Worm (Caenorhabditis elegans) whole organism, young adult: ENCODE measurements around the gene C14B1.8.

Experiments
- ZK185.1 ChIP-seq: sonication (generic microtip); optimal IDR thresholded peaks from 2 replicates; lab custom pipeline; 2016; ENCODE audit warnings: mild to moderate bottlenecking, missing genetic modification characterization, missing compliant biosample characterization; ENCODE audit not compliant: poor library complexity, severe bottlenecking
- ama-1 ChIP-seq, 3 experiments: fragments of 150-350 bp in 1 of 3; sonication (generic microtip) in 2 of 3; optimal IDR thresholded peaks; 2 replicates each; lab custom pipeline; 2014 to 2018; ENCODE audit warnings: missing biosample characterization in 2 of 3, missing genetic modification characterization in 2 of 3, missing genetic modification reagents in 2 of 3
- athp-1 ChIP-seq: sonication (generic microtip); optimal IDR thresholded peaks from 2 replicates; lab custom pipeline; 2017; ENCODE audit warnings: mild to moderate bottlenecking, missing genetic modification characterization, missing compliant biosample characterization
- dpff-1 ChIP-seq: sonication (generic microtip); optimal IDR thresholded peaks from 2 replicates; lab custom pipeline; 2017; ENCODE audit warnings: mild to moderate bottlenecking, missing genetic modification characterization, missing compliant biosample characterization
- dpl-1 ChIP-seq: fragments of 150-350 bp; optimal IDR thresholded peaks from 2 replicates; lab custom pipeline; 2014; ENCODE audit warnings: missing biosample characterization, missing genetic modification reagents, missing genetic modification characterization
- let-526 ChIP-seq: fragments of 200-800 bp; sonication (Bioruptor generic); IDR thresholded peaks from 2 replicates; pipeline ENCODE4 v1.3.6; 2022; ENCODE audit warnings: missing genetic modification reagents, missing genetic modification characterization, missing compliant biosample characterization
- lir-1 ChIP-seq: fragments of 200-800 bp; sonication (Bioruptor generic); conservative IDR thresholded peaks from 2 replicates; pipeline ENCODE4 v1.3.6; 2022; ENCODE audit warnings: missing genetic modification reagents, missing genetic modification characterization, missing compliant biosample characterization
- lsl-1 ChIP-seq: fragments of 200-800 bp; sonication (Bioruptor generic); optimal IDR thresholded peaks from 2 replicates; lab custom pipeline; 2018; ENCODE audit warnings: mild to moderate bottlenecking, missing genetic modification characterization, moderate library complexity, missing compliant biosample characterization
- madf-10 ChIP-seq: sonication (generic microtip); optimal IDR thresholded peaks from 2 replicates; lab custom pipeline; 2016; ENCODE audit warnings: mild to moderate bottlenecking, missing genetic modification characterization, missing compliant biosample characterization
- nfya-1 ChIP-seq: sonication (generic microtip); optimal IDR thresholded peaks from 2 replicates; lab custom pipeline; 2017; ENCODE audit warnings: antibody characterized with exemption, missing compliant biosample characterization, missing genetic modification characterization, borderline replicate concordance; ENCODE audit not compliant: insufficient read depth
- rcor-1 ChIP-seq: fragments of 200-800 bp; sonication (Bioruptor generic); IDR thresholded peaks from 2 replicates; pipeline ENCODE4 v1.3.6; 2022; ENCODE audit warnings: missing genetic modification reagents, missing genetic modification characterization, missing compliant biosample characterization

- TF ChIP-seq ZK185.1 (tag; lab: Kevin White, UChicago), result no peak
- TF ChIP-seq lir-1 (GFP tag; lab: Robert Waterston, UW), result no peak
- peak; percentile 39 for TF ChIP-seq ama-1 (optimal IDR thresholded peaks at IDR 0.05; lab: Kevin White, UChicago)
- TF ChIP-seq ama-1 (GFP tag; optimal IDR thresholded peaks at IDR 0.05; lab: Kevin White, UChicago), result no peak
- TF ChIP-seq lsl-1, result no peak
- TF ChIP-seq rcor-1 (GFP tag; lab: Robert Waterston, UW), result no peak
- TF ChIP-seq madf-10 (tag; lab: Kevin White, UChicago), result no peak
- no peak for TF ChIP-seq athp-1 (tag; lab: Kevin White, UChicago)
- TF ChIP-seq dpff-1, result no peak
- no peak for TF ChIP-seq nfya-1 (tag; lab: Kevin White, UChicago)
- no peak for TF ChIP-seq let-526
- TF ChIP-seq dpl-1 (GFP tag; lab: Kevin White, UChicago), result no peak
These were observed 16.1 kb downstream of the C14B1.8 start, which contains the start of gene C14B1.3 for ce11 chrIII:3703397-3703796.
